Worm (Caenorhabditis elegans) whole organism, L3 larva: Measurements from ENCODE around the gene nhr-115.
"Not testable (repeated sequence)": the region's sequence is repeated elsewhere in the genome, so short reads cannot be mapped to it uniquely, and the experiment has no call there.

Source experiments
- ZK546.5 ChIP-seq: sonication (generic microtip); optimal IDR thresholded peaks from 2 replicates; lab custom pipeline; 2017; ENCODE audit warnings: missing biosample characterization, missing genetic modification characterization
- ceh-16 ChIP-seq: sonication (generic microtip); optimal IDR thresholded peaks from 2 replicates; lab custom pipeline; 2017; ENCODE audit warnings: missing biosample characterization, missing genetic modification characterization
- ceh-28 ChIP-seq: fragments of 150-350 bp; optimal IDR thresholded peaks from 2 replicates; lab custom pipeline; 2014; ENCODE audit warnings: missing biosample characterization, missing genetic modification reagents, missing genetic modification characterization
- daf-12 ChIP-seq: fragments of 150-350 bp; optimal IDR thresholded peaks from 2 replicates; lab custom pipeline; 2014; ENCODE audit warnings: missing biosample characterization, missing genetic modification reagents, missing genetic modification characterization
- egl-27 ChIP-seq: sonication (generic microtip); optimal IDR thresholded peaks from 4 replicates; lab custom pipeline; 2017; ENCODE audit warnings: missing biosample characterization, missing genetic modification reagents, missing genetic modification characterization
- egl-5 ChIP-seq: fragments of 150-350 bp; optimal IDR thresholded peaks from 2 replicates; lab custom pipeline; 2017; ENCODE audit warnings: missing biosample characterization, missing genetic modification reagents, missing genetic modification characterization, inconsistent platforms
- elt-1 ChIP-seq: fragments of 150-350 bp; optimal IDR thresholded peaks from 2 replicates; lab custom pipeline; 2014; ENCODE audit warnings: missing biosample characterization, missing genetic modification characterization
- elt-2 ChIP-seq: sonication (generic microtip); optimal IDR thresholded peaks from 2 replicates; lab custom pipeline; 2016; ENCODE audit warnings: missing genetic modification reagents, mild to moderate bottlenecking, missing genetic modification characterization, missing compliant biosample characterization
- elt-3 ChIP-seq, 3 experiments: fragments of 150-350 bp in 1 of 3; sonication (generic microtip) in 2 of 3; optimal IDR thresholded peaks; 2 replicates in 2 of 3; 4 replicates in 1 of 3; lab custom pipeline; 2014 to 2017; ENCODE audit warnings: missing biosample characterization in 3 of 3, missing genetic modification characterization in 3 of 3
- eor-1 ChIP-seq, 2 experiments: fragments of 150-350 bp; optimal IDR thresholded peaks; 2 replicates each; lab custom pipeline; 2014 to 2018; ENCODE audit warnings: missing biosample characterization in 2 of 2, missing genetic modification characterization in 2 of 2
- fkh-10 ChIP-seq: sonication (generic microtip); optimal IDR thresholded peaks from 2 replicates; lab custom pipeline; 2017; ENCODE audit warnings: missing biosample characterization, missing genetic modification reagents, missing genetic modification characterization
- hmg-11 ChIP-seq: sonication (generic microtip); optimal IDR thresholded peaks from 2 replicates; lab custom pipeline; 2016; ENCODE audit warnings: missing genetic modification characterization, missing compliant biosample characterization
- jun-1 ChIP-seq: fragments of 150-350 bp; optimal IDR thresholded peaks from 2 replicates; lab custom pipeline; 2014; ENCODE audit warnings: missing biosample characterization, missing genetic modification reagents, missing genetic modification characterization
- lsy-12 ChIP-seq: sonication (generic microtip); optimal IDR thresholded peaks from 2 replicates; lab custom pipeline; 2016; ENCODE audit warnings: mild to moderate bottlenecking, missing genetic modification characterization, missing compliant biosample characterization
- nfya-1 ChIP-seq: sonication (generic microtip); optimal IDR thresholded peaks from 2 replicates; lab custom pipeline; 2017; ENCODE audit warnings: missing genetic modification characterization, mild to moderate bottlenecking, missing compliant biosample characterization, antibody characterized with exemption, moderate library complexity; ENCODE audit not compliant: insufficient read depth
- nhr-11 ChIP-seq: fragments of 150-350 bp; optimal IDR thresholded peaks from 2 replicates; lab custom pipeline; 2014; ENCODE audit warnings: missing biosample characterization, missing genetic modification characterization
- nhr-12 ChIP-seq: fragments of 150-350 bp; optimal IDR thresholded peaks from 2 replicates; lab custom pipeline; 2014; ENCODE audit warnings: missing biosample characterization, missing genetic modification characterization
- nhr-237 ChIP-seq: fragments of 150-350 bp; optimal IDR thresholded peaks from 2 replicates; lab custom pipeline; 2014; ENCODE audit warnings: missing biosample characterization, missing genetic modification characterization
- nhr-28 ChIP-seq: fragments of 150-350 bp; optimal IDR thresholded peaks from 2 replicates; lab custom pipeline; 2014; ENCODE audit warnings: missing biosample characterization, missing genetic modification characterization
- nhr-67 ChIP-seq: fragments of 150-350 bp; optimal IDR thresholded peaks from 2 replicates; lab custom pipeline; 2014; ENCODE audit warnings: missing biosample characterization, missing genetic modification characterization
- nhr-76 ChIP-seq: fragments of 150-350 bp; sonication (generic microtip); optimal IDR thresholded peaks from 5 replicates; lab custom pipeline; 2014; ENCODE audit warnings: missing biosample characterization, missing genetic modification characterization
- nhr-77 ChIP-seq: fragments of 150-350 bp; optimal IDR thresholded peaks from 2 replicates; lab custom pipeline; 2014; ENCODE audit warnings: missing biosample characterization, missing genetic modification characterization
- pha-4 ChIP-seq: fragments of 150-350 bp; optimal IDR thresholded peaks from 2 replicates; lab custom pipeline; 2014; ENCODE audit warnings: missing biosample characterization, missing genetic modification reagents, missing genetic modification characterization
- pqm-1 ChIP-seq: fragments of 150-350 bp; optimal IDR thresholded peaks from 2 replicates; lab custom pipeline; 2017; ENCODE audit warnings: missing biosample characterization, missing genetic modification characterization, inconsistent platforms
- skn-1 ChIP-seq: fragments of 150-350 bp; optimal IDR thresholded peaks from 2 replicates; lab custom pipeline; 2014; ENCODE audit warnings: missing biosample characterization, missing genetic modification characterization
- snpc-4 ChIP-seq: fragments of 150-350 bp; optimal IDR thresholded peaks from 2 replicates; lab custom pipeline; 2014; ENCODE audit warnings: missing biosample characterization, missing genetic modification characterization
- tbx-2 ChIP-seq: sonication (generic microtip); optimal IDR thresholded peaks from 2 replicates; lab custom pipeline; 2016; ENCODE audit warnings: mild to moderate bottlenecking, missing genetic modification characterization, missing compliant biosample characterization
- unc-39 ChIP-seq: sonication (generic microtip); optimal IDR thresholded peaks from 4 replicates; lab custom pipeline; 2017; ENCODE audit warnings: missing biosample characterization, missing genetic modification characterization
- unc-62 ChIP-seq: fragments of 150-350 bp; sonication (generic microtip); optimal IDR thresholded peaks from 4 replicates; lab custom pipeline; 2014; ENCODE audit warnings: missing biosample characterization, missing genetic modification reagents, missing genetic modification characterization
- zag-1 ChIP-seq: fragments of 150-350 bp; optimal IDR thresholded peaks from 2 replicates; lab custom pipeline; 2014; ENCODE audit warnings: missing biosample characterization, missing genetic modification characterization
- ztf-4 ChIP-seq: fragments of 150-350 bp; optimal IDR thresholded peaks from 2 replicates; lab custom pipeline; 2014; ENCODE audit warnings: missing biosample characterization, missing genetic modification characterization

Gene nhr-115

ce11 chrV:2330129-2330528 is 37.8 kb downstream of the nhr-115 start, which contains the start of gene pud-1.1:
pud-1.1 (plus strand) TSS chrV:2330429.
- TF ChIP-seq skn-1 (tag; lab: Kevin White, UChicago); egl-5; nhr-28 (tag; lab: Kevin White, UChicago): not testable (repeated sequence)

- not testable (repeated sequence) for TF ChIP-seq nhr-237; lsy-12 (tag; lab: Kevin White, UChicago); fkh-10 (GFP tag; lab: Kevin White, UChicago)
These were observed 39.3 kb downstream of the nhr-115 start, which contains the start of gene irld-32 for ce11 chrV:2331616-2332015. irld-32 (plus strand) TSS chrV:2331916.

DNA sequence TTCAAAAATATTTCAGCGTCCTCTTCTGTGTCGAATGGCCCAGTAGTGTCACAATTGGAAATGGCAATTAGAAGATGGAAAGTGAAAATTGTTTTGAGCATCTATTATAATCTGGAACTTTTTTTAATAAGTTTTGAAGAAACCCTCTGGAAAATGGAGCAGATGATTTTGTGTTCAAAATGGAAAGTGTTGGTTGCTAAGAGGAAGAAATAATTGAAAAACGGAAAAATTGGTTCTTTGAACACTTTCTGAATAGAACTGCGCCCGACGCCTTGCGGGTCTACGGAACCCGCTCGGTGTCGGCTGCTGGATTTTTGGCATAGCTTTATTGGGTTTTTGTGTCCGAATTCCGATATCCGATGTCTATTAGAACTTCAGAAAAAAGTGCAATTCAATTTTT is 43.8 kb downstream of the nhr-115 start, which contains the start of gene irld-28:
irld-28 (minus strand) TSS at position 101 of the 400 bp plus-strand sequence.
- TF ChIP-seq elt-3 (tag; optimal IDR thresholded peaks at IDR 0.05; lab: Kevin White, UChicago) (no peak), zag-1 (tag; lab: Kevin White, UChicago) (no peak), tbx-2 (tag; lab: Kevin White, UChicago) (no peak)

DNA sequence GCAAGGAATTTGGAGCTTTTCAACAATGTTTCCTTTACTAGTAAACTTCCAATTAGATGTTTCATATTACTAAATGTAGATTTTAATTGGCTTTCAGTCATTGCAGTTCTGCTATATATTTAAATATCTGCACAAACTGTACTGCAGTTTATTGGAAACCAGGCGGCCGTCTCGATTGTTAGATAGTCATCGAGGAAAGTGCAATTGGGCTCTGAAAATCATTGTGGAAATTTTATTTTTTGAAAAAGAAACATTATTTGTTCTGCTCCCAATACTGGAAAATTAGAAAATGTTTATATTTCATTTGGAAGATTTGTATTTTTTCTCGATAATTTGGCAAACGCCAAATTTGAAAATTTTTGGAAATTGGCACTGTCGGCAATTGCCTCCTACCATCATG is 46.2 kb downstream of the nhr-115 start, which contains the start of gene irld-29:
irld-29 (minus strand) TSS at position 101 of the 400 bp plus-strand sequence.
- TF ChIP-seq lsy-12 (tag; lab: Kevin White, UChicago): no peak
- TF ChIP-seq nhr-11 (tag; lab: Kevin White, UChicago): no peak
- TF ChIP-seq ztf-4: no peak
- no peak for TF ChIP-seq ceh-16 (tag; lab: Kevin White, UChicago)
- TF ChIP-seq unc-62: no peak
- no peak for TF ChIP-seq nhr-28 (tag; lab: Kevin White, UChicago)

- TF ChIP-seq nhr-67 (tag; lab: Kevin White, UChicago) (no peak), ztf-4 (no peak), nfya-1 (tag; lab: Kevin White, UChicago) (no peak), jun-1 (tag; lab: Kevin White, UChicago) (no peak), unc-39 (tag; lab: Kevin White, UChicago) (no peak), egl-27 (tag; lab: Kevin White, UChicago) (no peak), nhr-77 (tag; lab: Kevin White, UChicago) (no peak), ceh-28 (tag; lab: Kevin White, UChicago) (no peak), snpc-4 (no peak), nhr-76 (no peak), elt-2 (tag; lab: Kevin White, UChicago) (no peak), lsy-12 (tag; lab: Kevin White, UChicago) (no peak), hmg-11 (tag; lab: Kevin White, UChicago) (no peak), eor-1 (tag; optimal IDR thresholded peaks at IDR 0.05; lab: Kevin White, UChicago) (no peak), pqm-1 (no peak), elt-1 (tag; lab: Kevin White, UChicago) (no peak), egl-5 (no peak)
- TF ChIP-seq, all 47 proteins: peak for 0
These were observed 48.9 kb downstream of the nhr-115 start, which contains the start of gene irld-30 for ce11 chrV:2341285-2341684. irld-30 (minus strand) TSS chrV:2341385.

ce11 chrV:2342083-2342482 is 49.7 kb downstream of the nhr-115 start:
- TF ChIP-seq ZK546.5 (tag; lab: Kevin White, UChicago) (no peak), lsy-12 (tag; lab: Kevin White, UChicago) (no peak), ceh-28 (tag; lab: Kevin White, UChicago) (no peak), snpc-4 (no peak), daf-12 (tag; lab: Kevin White, UChicago) (no peak), zag-1 (tag; lab: Kevin White, UChicago) (no peak), jun-1 (tag; lab: Kevin White, UChicago) (no peak), unc-39 (tag; lab: Kevin White, UChicago) (no peak), unc-62 (no peak), pqm-1 (no peak), ceh-16 (tag; lab: Kevin White, UChicago) (no peak), egl-5 (no peak)

ce11 chrV:2343572-2343971 is 51.2 kb downstream of the nhr-115 start:
- TF ChIP-seq nhr-237: no peak
- TF ChIP-seq pha-4 (tag; lab: Kevin White, UChicago): no peak
- TF ChIP-seq elt-1 (tag; lab: Kevin White, UChicago): no peak
- TF ChIP-seq hmg-11 (tag; lab: Kevin White, UChicago): no peak
- TF ChIP-seq daf-12 (tag; lab: Kevin White, UChicago): no peak
- no peak for TF ChIP-seq nhr-12 (tag; lab: Kevin White, UChicago)
- TF ChIP-seq nhr-67 (tag; lab: Kevin White, UChicago): no peak
- TF ChIP-seq skn-1 (tag; lab: Kevin White, UChicago): no peak
- TF ChIP-seq, all 47 proteins: peak for 0
